Worm (Caenorhabditis elegans) whole organism, L1 larva: Measurements from ENCODE around the gene dpy-6.

Experiments
- C16A3.4 ChIP-seq: fragments of 150-350 bp; optimal IDR thresholded peaks from 2 replicates; lab custom pipeline; 2014; ENCODE audit warnings: missing biosample characterization, missing genetic modification characterization
- C34B4.2 ChIP-seq: sonication (generic microtip); optimal IDR thresholded peaks from 2 replicates; lab custom pipeline; 2017; ENCODE audit warnings: mild to moderate bottlenecking, missing genetic modification characterization, missing compliant biosample characterization
- aha-1 ChIP-seq: fragments of 150-350 bp; optimal IDR thresholded peaks from 2 replicates; lab custom pipeline; 2014; ENCODE audit warnings: missing biosample characterization, missing genetic modification characterization
- alr-1 ChIP-seq: fragments of 200-800 bp; sonication (Bioruptor generic); optimal IDR thresholded peaks from 2 replicates; lab custom pipeline; 2018; ENCODE audit warnings: borderline replicate concordance, mild to moderate bottlenecking, missing genetic modification characterization, missing compliant biosample characterization
- ama-1 ChIP-seq: fragments of 150-350 bp; optimal IDR thresholded peaks from 2 replicates; lab custom pipeline; 2014
- blmp-1 ChIP-seq: fragments of 150-350 bp; optimal IDR thresholded peaks from 2 replicates; lab custom pipeline; 2014; ENCODE audit warnings: missing biosample characterization, missing genetic modification characterization
- ceh-63 ChIP-seq: fragments of 200-800 bp; sonication (Bioruptor generic); optimal IDR thresholded peaks from 2 replicates; lab custom pipeline; 2018; ENCODE audit warnings: mild to moderate bottlenecking, missing genetic modification characterization, missing compliant biosample characterization
- ceh-8 ChIP-seq: fragments of 200-800 bp; sonication (Bioruptor generic); optimal IDR thresholded peaks from 2 replicates; lab custom pipeline; 2018; ENCODE audit warnings: mild to moderate bottlenecking, missing genetic modification characterization, moderate library complexity, missing compliant biosample characterization
- ceh-90 ChIP-seq: sonication (generic microtip); optimal IDR thresholded peaks from 2 replicates; lab custom pipeline; 2016; ENCODE audit warnings: missing genetic modification characterization, missing compliant biosample characterization
- efl-1 ChIP-seq, 4 experiments: fragments of 150-350 bp; optimal IDR thresholded peaks in 3 of 4; peaks in 1 of 4; 1 replicate in 1 of 4; 2 replicates in 3 of 4; lab custom pipeline; 2014; ENCODE audit warnings: missing biosample characterization in 2 of 4, missing genetic modification characterization in 2 of 4, missing genetic modification reagents in 2 of 4
- elt-3 ChIP-seq, 6 experiments: fragments of 150-350 bp in 1 of 6; sonication (generic microtip); optimal IDR thresholded peaks; 2 replicates each; lab custom pipeline; 2017 to 2018; ENCODE audit warnings: missing biosample characterization in 6 of 6, missing genetic modification characterization in 6 of 6, inconsistent platforms in 1 of 6
- fkh-10 ChIP-seq: sonication (generic microtip); optimal IDR thresholded peaks from 2 replicates; lab custom pipeline; 2017; ENCODE audit warnings: missing biosample characterization, missing genetic modification reagents, missing genetic modification characterization
- fos-1 ChIP-seq: fragments of 150-350 bp; optimal IDR thresholded peaks from 2 replicates; lab custom pipeline; 2014; ENCODE audit warnings: missing biosample characterization, missing genetic modification characterization
- hlh-17 ChIP-seq: fragments of 200-800 bp; sonication (Bioruptor generic); optimal IDR thresholded peaks from 2 replicates; lab custom pipeline; 2018; ENCODE audit warnings: missing genetic modification characterization, mild to moderate bottlenecking, missing compliant biosample characterization, moderate library complexity, borderline replicate concordance
- hlh-4 ChIP-seq: sonication (generic microtip); optimal IDR thresholded peaks from 2 replicates; lab custom pipeline; 2016; ENCODE audit warnings: mild to moderate bottlenecking, missing genetic modification characterization, missing compliant biosample characterization
- jun-1 ChIP-seq: fragments of 150-350 bp; optimal IDR thresholded peaks from 2 replicates; lab custom pipeline; 2014; ENCODE audit warnings: missing biosample characterization, missing genetic modification reagents, missing genetic modification characterization
- lin-13 ChIP-seq: fragments of 150-350 bp; optimal IDR thresholded peaks from 2 replicates; lab custom pipeline; 2014; ENCODE audit warnings: missing biosample characterization, missing genetic modification reagents, missing genetic modification characterization
- lin-14 ChIP-seq: fragments of 200-800 bp; sonication (Bioruptor generic); optimal IDR thresholded peaks from 2 replicates; lab custom pipeline; 2018; ENCODE audit warnings: mild to moderate bottlenecking, missing genetic modification characterization, moderate library complexity, missing compliant biosample characterization
- lin-15B ChIP-seq: fragments of 150-350 bp; sonication (generic microtip); optimal IDR thresholded peaks from 3 replicates; lab custom pipeline; 2014; ENCODE audit warnings: missing biosample characterization, missing genetic modification characterization
- lin-39 ChIP-seq: fragments of 150-350 bp; optimal IDR thresholded peaks from 2 replicates; lab custom pipeline; 2014; ENCODE audit warnings: missing biosample characterization, missing genetic modification reagents, missing genetic modification characterization
- mab-9 ChIP-seq: fragments of 200-800 bp; sonication (Bioruptor generic); IDR thresholded peaks from 2 replicates; pipeline ENCODE4 v1.3.6; 2022; ENCODE audit warnings: missing genetic modification reagents, missing genetic modification characterization, missing compliant biosample characterization
- nhr-11 ChIP-seq: fragments of 150-350 bp; optimal IDR thresholded peaks from 2 replicates; lab custom pipeline; 2014; ENCODE audit warnings: missing biosample characterization, missing genetic modification characterization
- nhr-12 ChIP-seq: sonication (generic microtip); optimal IDR thresholded peaks from 2 replicates; lab custom pipeline; 2017; ENCODE audit warnings: missing biosample characterization, missing genetic modification characterization
- nhr-20 ChIP-seq: sonication (generic microtip); optimal IDR thresholded peaks from 2 replicates; lab custom pipeline; 2016; ENCODE audit warnings: mild to moderate bottlenecking, missing genetic modification characterization, missing compliant biosample characterization
- nhr-47 ChIP-seq: sonication (generic microtip); optimal IDR thresholded peaks from 2 replicates; lab custom pipeline; 2016; ENCODE audit warnings: mild to moderate bottlenecking, missing genetic modification characterization, moderate library complexity, missing compliant biosample characterization
- nhr-77 ChIP-seq: fragments of 150-350 bp; optimal IDR thresholded peaks from 2 replicates; lab custom pipeline; 2014; ENCODE audit warnings: missing biosample characterization, missing genetic modification characterization
- nhr-85 ChIP-seq: sonication (generic microtip); peaks from one replicate; lab custom pipeline; 2016; ENCODE audit warnings: missing genetic modification characterization, inconsistent platforms, missing compliant biosample characterization
- rnt-1 ChIP-seq: sonication (generic microtip); optimal IDR thresholded peaks from 2 replicates; lab custom pipeline; 2016; ENCODE audit warnings: mild to moderate bottlenecking, missing genetic modification characterization, moderate library complexity, missing compliant biosample characterization
- skn-1 ChIP-seq: fragments of 150-350 bp; optimal IDR thresholded peaks from 2 replicates; lab custom pipeline; 2014; ENCODE audit warnings: missing biosample characterization, missing genetic modification characterization
- snu-23 ChIP-seq: sonication (generic microtip); optimal IDR thresholded peaks from 2 replicates; lab custom pipeline; 2016; ENCODE audit warnings: missing genetic modification characterization, missing compliant biosample characterization
- unc-30 ChIP-seq: sonication (generic microtip); optimal IDR thresholded peaks from 2 replicates; lab custom pipeline; 2017; ENCODE audit warnings: missing biosample characterization, missing genetic modification characterization
- unc-86 ChIP-seq: sonication (generic microtip); optimal IDR thresholded peaks from 2 replicates; lab custom pipeline; 2016; ENCODE audit warnings: missing genetic modification characterization, missing compliant biosample characterization
- vab-15 ChIP-seq: sonication (generic microtip); optimal IDR thresholded peaks from 2 replicates; lab custom pipeline; 2017; ENCODE audit warnings: missing genotype, mild to moderate bottlenecking, missing genetic modification characterization, missing compliant biosample characterization
- zip-4 ChIP-seq: fragments of 200-800 bp; sonication (Bioruptor generic); optimal IDR thresholded peaks from 2 replicates; lab custom pipeline; 2018; ENCODE audit warnings: mild to moderate bottlenecking, missing genetic modification characterization, moderate library complexity, missing compliant biosample characterization
- ztf-11 ChIP-seq, 2 experiments: sonication (generic microtip); optimal IDR thresholded peaks; 2 replicates each; lab custom pipeline; 2016 to 2017; ENCODE audit warnings: missing genetic modification characterization in 2 of 2, missing biosample characterization in 1 of 2, missing compliant biosample characterization in 1 of 2
- ztf-4 ChIP-seq: fragments of 150-350 bp; optimal IDR thresholded peaks from 2 replicates; lab custom pipeline; 2014; ENCODE audit warnings: missing biosample characterization, missing genetic modification characterization

Gene dpy-6

ce11 chrX:8455590-8456166 is at the start of gene dpy-6:
TSS of gene dpy-6 (minus strand) at chrX:8455640.
- TF ChIP-seq mab-9 (no peak), nhr-11 (tag; lab: Kevin White, UChicago) (no peak), elt-3 (tag; optimal IDR thresholded peaks at IDR 0.05; lab: Kevin White, UChicago) (peak in 4 of 6 experiments; percentile 0 to 84 (median 31)), nhr-77 (no peak), ceh-63 (GFP tag; lab: Kevin White, UChicago) (no peak), ceh-90 (tag; lab: Kevin White, UChicago) (no peak), alr-1 (tag; lab: Kevin White, UChicago) (no peak), unc-30 (tag; lab: Kevin White, UChicago) (no peak), lin-14 (GFP tag; lab: Kevin White, UChicago) (peak; percentile 34), hlh-4 (tag; lab: Kevin White, UChicago) (no peak), efl-1 (optimal IDR thresholded peaks at IDR 0.05; lab: Kevin White, UChicago) (no peak), efl-1 (GFP tag; optimal IDR thresholded peaks at IDR 0.05 in 1 of 2; lab: Kevin White, UChicago) (peak in 1 of 2 experiments; percentile 57), blmp-1 (peak; percentile 82), lin-13 (GFP tag; lab: Kevin White, UChicago) (no peak), nhr-85 (tag; lab: Kevin White, UChicago) (peak; percentile 79), fkh-10 (GFP tag; lab: Kevin White, UChicago) (no peak), rnt-1 (peak; percentile 3), C34B4.2 (no peak), ceh-8 (GFP tag; lab: Kevin White, UChicago) (no peak)

DNA sequence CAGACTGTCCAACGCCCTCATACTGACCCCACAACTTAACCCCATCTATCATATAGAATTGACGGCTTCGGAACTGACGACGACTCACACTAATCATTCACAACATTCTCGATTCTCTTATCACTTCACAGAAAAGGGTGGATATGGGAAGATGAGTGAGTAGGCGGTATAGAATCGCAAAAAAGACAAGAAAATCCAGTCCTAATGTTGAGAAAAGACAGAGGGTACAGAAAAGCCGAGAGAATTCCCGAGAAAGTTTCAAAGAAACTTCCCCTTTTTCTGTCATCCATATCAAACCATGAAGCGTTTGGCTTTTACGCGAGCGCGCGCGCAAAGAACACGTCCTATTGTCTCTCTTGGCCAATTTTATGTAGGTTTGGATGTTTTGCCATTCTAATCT is 48.8 kb upstream of the dpy-6 start:
- TF ChIP-seq nhr-47 (tag; lab: Kevin White, UChicago) (no peak), snu-23 (GFP tag; lab: Kevin White, UChicago) (no peak), vab-15 (tag; lab: Kevin White, UChicago) (no peak), unc-86 (tag; lab: Kevin White, UChicago) (no peak), blmp-1 (peak; percentile 89), fos-1 (no peak), lin-39 (tag; lab: Kevin White, UChicago) (no peak)

- TF ChIP-seq nhr-20 (tag; lab: Kevin White, UChicago) (no peak), zip-4 (GFP tag; lab: Kevin White, UChicago) (no peak), lin-15B (no peak), C16A3.4 (tag; lab: Kevin White, UChicago) (no peak), skn-1 (no peak), fos-1 (no peak), ztf-11 (tag; optimal IDR thresholded peaks at IDR 0.05; lab: Kevin White, UChicago) (no peak), ama-1 (lab: Kevin White, UChicago) (no peak), efl-1 (optimal IDR thresholded peaks at IDR 0.05; lab: Kevin White, UChicago) (no peak), efl-1 (GFP tag; optimal IDR thresholded peaks at IDR 0.05 in 1 of 2; lab: Kevin White, UChicago) (no peak), nhr-12 (tag; lab: Kevin White, UChicago) (no peak), nhr-85 (tag; lab: Kevin White, UChicago) (no peak), jun-1 (tag; lab: Kevin White, UChicago) (no peak), ztf-4 (tag; lab: Kevin White, UChicago) (no peak), snu-23 (GFP tag; lab: Kevin White, UChicago) (no peak), hlh-17 (GFP tag; lab: Kevin White, UChicago) (no peak)
These were observed 45.5 kb upstream of the dpy-6 start, which contains the start of gene grd-4 for ce11 chrX:8500922-8501321. TSS of gene grd-4 (plus strand) at chrX:8501222.

DNA sequence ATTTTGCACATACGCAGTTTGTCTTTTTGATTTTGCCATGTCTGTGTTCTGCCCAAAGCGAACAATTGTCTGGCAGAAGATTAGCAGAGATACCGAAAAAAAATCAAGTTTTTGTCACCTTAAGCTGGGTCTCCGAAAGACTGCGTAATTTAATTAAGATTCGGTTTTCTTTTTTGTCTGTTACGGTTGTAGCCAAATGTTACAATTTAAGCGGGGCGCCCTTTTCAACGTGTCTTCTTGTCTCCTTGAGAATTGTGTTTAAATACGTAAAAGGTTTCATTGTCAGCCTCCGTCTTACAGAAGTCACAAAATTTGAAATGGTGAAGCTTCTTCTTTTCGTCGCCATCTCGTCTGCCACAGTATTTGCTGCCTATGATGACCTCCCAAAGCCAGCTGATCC is 44.3 kb upstream of the dpy-6 start, which contains the start of gene grd-14:
Gene grd-14, plus strand, starts transcription at position 301 of the 400 bp plus-strand sequence.
- TF ChIP-seq aha-1 (tag; lab: Kevin White, UChicago) = no peak
- TF ChIP-seq hlh-17 (GFP tag; lab: Kevin White, UChicago) = no peak
- no peak for TF ChIP-seq efl-1 (optimal IDR thresholded peaks at IDR 0.05; lab: Kevin White, UChicago)
- peak in 1 of 2 experiments; percentile 46 for TF ChIP-seq efl-1 (GFP tag; optimal IDR thresholded peaks at IDR 0.05 in 1 of 2; lab: Kevin White, UChicago)
